Worm (Caenorhabditis elegans): Measurements from ENCODE around the gene nspc-13.
A peak's percentile ranks its signal among the peaks of the same experiment; 100 is the strongest.

The nspc-13 gene

DNA sequence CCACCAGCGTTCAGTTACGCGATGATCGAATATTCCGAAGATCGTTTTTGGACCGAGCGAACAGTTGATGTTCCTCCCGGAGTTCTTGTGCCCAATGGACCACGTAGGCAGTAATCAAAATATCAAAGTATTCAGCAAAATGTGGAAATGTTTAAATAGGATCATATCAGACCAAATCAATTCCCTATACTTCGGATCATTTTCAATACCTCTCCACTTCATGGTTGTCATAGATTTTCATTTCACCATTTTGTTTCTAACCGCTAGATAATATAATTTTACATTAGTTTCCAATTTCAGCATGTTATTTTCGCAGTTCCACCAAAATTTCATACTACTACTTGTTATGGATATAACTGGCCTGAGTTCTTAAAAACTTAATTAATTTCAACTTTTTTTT lies 39.7 kb upstream of the nspc-13 start:
- TF ChIP-seq jun-1 (tag; optimal IDR thresholded peaks at IDR 0.05) (no peak), fkh-10 (GFP tag; optimal IDR thresholded peaks at IDR 0.05) (no peak), hpl-2 (GFP tag; optimal IDR thresholded peaks at IDR 0.05) (no peak), ama-1 (optimal IDR thresholded peaks at IDR 0.05) (no peak), efl-3 (GFP tag; optimal IDR thresholded peaks at IDR 0.05) (no peak)

DNA sequence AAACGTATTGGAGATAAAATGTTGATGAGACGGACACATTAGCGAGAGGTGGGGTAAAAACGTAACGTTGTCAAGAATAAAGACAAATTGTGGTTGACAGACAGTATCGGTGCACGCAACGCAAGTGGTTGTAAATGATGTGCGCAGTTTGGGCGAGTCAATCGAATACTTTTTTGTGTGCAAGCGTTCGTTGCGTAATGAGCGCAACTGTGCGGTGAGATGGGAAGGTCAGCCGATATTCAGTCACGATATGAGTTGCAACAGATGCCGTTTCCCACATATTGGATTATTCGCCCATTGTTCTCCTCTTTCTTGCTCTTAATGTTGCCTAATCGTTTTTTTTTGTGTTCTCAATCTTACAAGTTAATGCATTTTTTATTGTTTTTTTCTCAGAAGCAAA lies 36.5 kb upstream of the nspc-13 start, which contains the start of gene ceh-40:
Gene ceh-40 (minus strand): TSS at position 41 of the 400 bp plus-strand sequence.
- TF ChIP-seq ces-1 (GFP tag; optimal IDR thresholded peaks at IDR 0.05) (no peak), fkh-8 (tag; optimal IDR thresholded peaks at IDR 0.05) (no peak), nhr-77 (tag; optimal IDR thresholded peaks at IDR 0.05) (no peak), xbp-1 (tag; optimal IDR thresholded peaks at IDR 0.05) (no peak), Y116A8C.19 (tag; optimal IDR thresholded peaks at IDR 0.05; ENCODE audit: borderline replicate concordance) (no peak), fos-1 (tag; optimal IDR thresholded peaks at IDR 0.05) (no peak), mdl-1 (tag; optimal IDR thresholded peaks at IDR 0.05) (no peak)

ce11 chrX:12321357-12321756 lies 35.9 kb upstream of the nspc-13 start, which contains the start of gene F17A2.13:
F17A2.13 (plus strand) TSS chrX:12321657.
- TF ChIP-seq tlp-1 (tag; optimal IDR thresholded peaks at IDR 0.05) = no peak
- TF ChIP-seq unc-30 (tag; optimal IDR thresholded peaks at IDR 0.05) = no peak
- no peak for TF ChIP-seq sox-4 (tag; optimal IDR thresholded peaks at IDR 0.05)
- TF ChIP-seq mdl-1 (tag; optimal IDR thresholded peaks at IDR 0.05) = no peak
- TF ChIP-seq hpl-2 (GFP tag; optimal IDR thresholded peaks at IDR 0.05) = no peak
- TF ChIP-seq nhr-237 (tag; optimal IDR thresholded peaks at IDR 0.05) = no peak
- TF ChIP-seq efl-1 (optimal IDR thresholded peaks at IDR 0.05) = no peak
- TF ChIP-seq efl-1 (GFP tag; optimal IDR thresholded peaks at IDR 0.05 in 1 of 2) = no peak
- TF ChIP-seq isw-1 (GFP tag; IDR thresholded peaks at IDR 0.05) = no peak
- TF ChIP-seq nhr-47 (tag; optimal IDR thresholded peaks at IDR 0.05) = no peak
- TF ChIP-seq nhr-84 (tag; optimal IDR thresholded peaks at IDR 0.05) = no peak
- no peak for TF ChIP-seq dpl-1 (GFP tag; optimal IDR thresholded peaks at IDR 0.05)
- TF ChIP-seq lin-14 (GFP tag; optimal IDR thresholded peaks at IDR 0.05) = no peak
- TF ChIP-seq nhr-90 (tag; optimal IDR thresholded peaks at IDR 0.05; ENCODE audit: poor library complexity) = no peak
- no peak for TF ChIP-seq lir-3 (tag; optimal IDR thresholded peaks at IDR 0.05; ENCODE audit: poor library complexity)
- no peak for TF ChIP-seq unc-130 (tag; optimal IDR thresholded peaks at IDR 0.05)
- no peak for TF ChIP-seq lsy-2 (tag; optimal IDR thresholded peaks at IDR 0.05)

ce11 chrX:12323439-12323838 lies 33.8 kb upstream of the nspc-13 start, which contains the start of gene srd-40:
srd-40 (plus strand) TSS chrX:12323739.
- peak; percentile 19 for TF ChIP-seq hlh-4 (tag; optimal IDR thresholded peaks at IDR 0.05)
- peak; percentile 44 for TF ChIP-seq fkh-8 (tag; optimal IDR thresholded peaks at IDR 0.05)
- no peak for TF ChIP-seq hlh-17 (GFP tag; optimal IDR thresholded peaks at IDR 0.05; ENCODE audit: borderline replicate concordance)
- TF ChIP-seq sup-37 (GFP tag; optimal IDR thresholded peaks at IDR 0.05) = no peak

ce11 chrX:12326424-12326823 lies 30.8 kb upstream of the nspc-13 start, which contains the start of gene srd-41:
srd-41 (plus strand) TSS chrX:12326724.
- no peak for TF ChIP-seq ets-5 (GFP tag; IDR thresholded peaks at IDR 0.05)
- no peak for TF ChIP-seq elt-3 (tag; optimal IDR thresholded peaks at IDR 0.05)
- no peak for TF ChIP-seq C04F5.9 (tag; optimal IDR thresholded peaks at IDR 0.05)
- no peak for TF ChIP-seq blmp-1 (tag; optimal IDR thresholded peaks at IDR 0.05)
- TF ChIP-seq ztf-4 (tag; optimal IDR thresholded peaks at IDR 0.05) = no peak
- no peak for TF ChIP-seq swsn-7 (tag; optimal IDR thresholded peaks at IDR 0.05)
- no peak for TF ChIP-seq C16A3.4 (tag; optimal IDR thresholded peaks at IDR 0.05)
- no peak for TF ChIP-seq F16B12.6 (tag; optimal IDR thresholded peaks at IDR 0.05)
- TF ChIP-seq rnt-1 (tag; optimal IDR thresholded peaks at IDR 0.05) = no peak
- no peak for TF ChIP-seq C34B4.2 (tag; optimal IDR thresholded peaks at IDR 0.05)
- no peak for TF ChIP-seq ceh-82 (tag; optimal IDR thresholded peaks at IDR 0.05)
- TF ChIP-seq mab-9 (GFP tag; IDR thresholded peaks at IDR 0.05) = no peak
- no peak for TF ChIP-seq fkh-4 (tag; optimal IDR thresholded peaks at IDR 0.05; ENCODE audit: borderline replicate concordance)
